Worm (Caenorhabditis elegans): ENCODE results near the gene nspb-8.

DNA sequence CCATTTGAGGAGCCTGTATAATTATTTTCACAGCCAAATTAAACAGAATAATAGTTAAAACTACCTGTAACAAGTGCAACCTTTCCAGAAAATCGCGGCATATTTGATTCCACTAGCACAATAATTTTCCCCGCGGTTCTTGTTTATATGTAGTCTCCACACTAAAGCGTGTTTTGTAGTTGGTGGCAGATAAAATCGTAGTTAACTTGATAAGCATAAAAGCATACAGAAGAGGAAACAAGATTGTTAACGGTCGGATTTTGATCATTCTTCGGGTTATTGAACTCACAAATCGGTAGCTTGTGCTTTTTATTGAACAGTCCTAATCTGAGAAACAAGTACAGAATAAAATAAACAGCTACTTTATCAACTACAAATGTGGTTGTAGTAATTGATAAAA lies 7.0 kb upstream of the nspb-8 start, which contains the start of gene C01G12.5:
- TF ChIP-seq dpl-1 (GFP tag; optimal IDR thresholded peaks at IDR 0.05) (no peak), F37D6.2 (tag; optimal IDR thresholded peaks at IDR 0.05) (no peak)

All from whole organism, L4 larva.